Worm (Caenorhabditis elegans): ENCODE results near the gene str-55.

DNA sequence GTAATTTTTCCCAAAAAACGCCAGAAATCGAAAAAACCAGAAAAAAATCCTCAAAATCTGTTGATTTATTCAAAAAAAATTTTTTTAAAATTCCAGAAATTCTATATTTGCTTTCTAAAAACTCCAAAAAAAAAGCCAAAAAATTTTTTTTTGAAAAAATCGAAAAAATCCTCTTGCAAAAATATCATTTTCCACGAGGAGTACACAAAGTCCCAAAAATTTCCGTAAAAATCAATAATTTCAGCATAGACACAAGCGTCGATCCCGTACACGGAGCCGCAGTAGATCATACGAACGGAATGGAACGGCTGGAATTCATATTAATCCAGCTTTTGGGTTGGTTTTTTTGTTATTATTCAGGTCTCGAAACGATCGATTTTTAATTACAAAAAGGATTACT is 48.8 kb downstream of the str-55 start:
- TF ChIP-seq drap-1 (GFP tag; optimal IDR thresholded peaks at IDR 0.05): no peak
- TF ChIP-seq nhr-237 (tag; optimal IDR thresholded peaks at IDR 0.05): no peak
- TF ChIP-seq unc-39 (tag; optimal IDR thresholded peaks at IDR 0.05): no peak
- no peak for TF ChIP-seq unc-62 (GFP tag; optimal IDR thresholded peaks at IDR 0.05)

Measured in whole organism, mixed stage, embryonic.